Fruit fly (Drosophila melanogaster): Measurements from ENCODE around the gene CG12991.

- TF ChIP-seq cyc (GFP tag; optimal IDR thresholded peaks at IDR 0.05) (no peak), Ets21C (GFP tag; optimal IDR thresholded peaks at IDR 0.05) (no peak)
Observed at dm6 chrX:17611455-17611854, 31.8 kb downstream of the CG12991 start.
